Worm (Caenorhabditis elegans) whole organism, young adult: ENCODE measurements around the gene mdt-9.

Experiments
- ZK185.1 ChIP-seq: sonication (generic microtip); optimal IDR thresholded peaks from 2 replicates; lab custom pipeline; 2016; ENCODE audit warnings: mild to moderate bottlenecking, missing genetic modification characterization, missing compliant biosample characterization; ENCODE audit not compliant: poor library complexity, severe bottlenecking
- ama-1 ChIP-seq, 3 experiments: fragments of 150-350 bp in 1 of 3; sonication (generic microtip) in 2 of 3; optimal IDR thresholded peaks; 2 replicates each; lab custom pipeline; 2014 to 2018; ENCODE audit warnings: missing biosample characterization in 2 of 3, missing genetic modification characterization in 2 of 3, missing genetic modification reagents in 2 of 3
- attf-5 ChIP-seq: fragments of 200-800 bp; sonication (Bioruptor generic); optimal IDR thresholded peaks from 2 replicates; lab custom pipeline; 2018; ENCODE audit warnings: mild to moderate bottlenecking, missing genetic modification characterization, missing compliant biosample characterization
- lin-26 ChIP-seq: fragments of 200-800 bp; sonication (Bioruptor generic); IDR thresholded peaks from 2 replicates; pipeline ENCODE4 v1.3.6; 2022; ENCODE audit warnings: missing genetic modification reagents, missing genetic modification characterization, missing compliant biosample characterization
- unc-130 ChIP-seq: sonication (generic microtip); optimal IDR thresholded peaks from 2 replicates; lab custom pipeline; 2016; ENCODE audit warnings: missing genetic modification reagents, missing genetic modification characterization, missing compliant biosample characterization

- TF ChIP-seq ama-1 (optimal IDR thresholded peaks at IDR 0.05; lab: Kevin White, UChicago) (no peak), ama-1 (GFP tag; optimal IDR thresholded peaks at IDR 0.05; lab: Kevin White, UChicago) (no peak), unc-130 (GFP tag; lab: Kevin White, UChicago) (no peak), lin-26 (no peak), ZK185.1 (tag; lab: Kevin White, UChicago) (no peak), attf-5 (GFP tag; lab: Kevin White, UChicago) (no peak)
These were observed 21.3 kb upstream of the mdt-9 start, which contains the start of gene srsx-25 for ce11 chrIV:13364869-13365268.
